Worm (Caenorhabditis elegans) whole organism, L3 larva: ENCODE data around the gene ugt-49.

Experiments used
- ceh-28 ChIP-seq: fragments of 150-350 bp; optimal IDR thresholded peaks from 2 replicates; lab custom pipeline; 2014; ENCODE audit warnings: missing biosample characterization, missing genetic modification reagents, missing genetic modification characterization
- daf-12 ChIP-seq: fragments of 150-350 bp; optimal IDR thresholded peaks from 2 replicates; lab custom pipeline; 2014; ENCODE audit warnings: missing biosample characterization, missing genetic modification reagents, missing genetic modification characterization
- egl-27 ChIP-seq: sonication (generic microtip); optimal IDR thresholded peaks from 4 replicates; lab custom pipeline; 2017; ENCODE audit warnings: missing biosample characterization, missing genetic modification reagents, missing genetic modification characterization
- elt-1 ChIP-seq: fragments of 150-350 bp; optimal IDR thresholded peaks from 2 replicates; lab custom pipeline; 2014; ENCODE audit warnings: missing biosample characterization, missing genetic modification characterization
- lin-15B ChIP-seq: fragments of 150-350 bp; optimal IDR thresholded peaks from 2 replicates; lab custom pipeline; 2014; ENCODE audit warnings: missing biosample characterization, missing genetic modification characterization
- mdl-1 ChIP-seq: fragments of 150-350 bp; optimal IDR thresholded peaks from 2 replicates; lab custom pipeline; 2014; ENCODE audit warnings: missing biosample characterization, missing genetic modification characterization
- nhr-11 ChIP-seq: fragments of 150-350 bp; optimal IDR thresholded peaks from 2 replicates; lab custom pipeline; 2014; ENCODE audit warnings: missing biosample characterization, missing genetic modification characterization
- nhr-25 ChIP-seq: sonication (generic microtip); optimal IDR thresholded peaks from 2 replicates; lab custom pipeline; 2017; ENCODE audit warnings: missing biosample characterization, missing genetic modification characterization
- nhr-28 ChIP-seq: fragments of 150-350 bp; optimal IDR thresholded peaks from 2 replicates; lab custom pipeline; 2014; ENCODE audit warnings: missing biosample characterization, missing genetic modification characterization
- nhr-43 ChIP-seq: sonication (generic microtip); optimal IDR thresholded peaks from 2 replicates; lab custom pipeline; 2016; ENCODE audit warnings: mild to moderate bottlenecking, missing genetic modification characterization, missing compliant biosample characterization; ENCODE audit not compliant: poor library complexity, severe bottlenecking
- nhr-76 ChIP-seq: fragments of 150-350 bp; sonication (generic microtip); optimal IDR thresholded peaks from 5 replicates; lab custom pipeline; 2014; ENCODE audit warnings: missing biosample characterization, missing genetic modification characterization
- snpc-4 ChIP-seq: fragments of 150-350 bp; optimal IDR thresholded peaks from 2 replicates; lab custom pipeline; 2014; ENCODE audit warnings: missing biosample characterization, missing genetic modification characterization
- unc-62 ChIP-seq: fragments of 150-350 bp; sonication (generic microtip); optimal IDR thresholded peaks from 4 replicates; lab custom pipeline; 2014; ENCODE audit warnings: missing biosample characterization, missing genetic modification reagents, missing genetic modification characterization

- no peak for TF ChIP-seq ceh-28 (tag; lab: Kevin White, UChicago)
- TF ChIP-seq mdl-1 (tag; lab: Kevin White, UChicago) = no peak
- TF ChIP-seq unc-62 (GFP tag; lab: Kevin White, UChicago) = no peak
- TF ChIP-seq nhr-28 (tag; lab: Kevin White, UChicago) = no peak
- TF ChIP-seq nhr-76 (tag; lab: Kevin White, UChicago) = no peak
- TF ChIP-seq elt-1 (tag; lab: Kevin White, UChicago) = no peak
- TF ChIP-seq nhr-11 = no peak
- TF ChIP-seq nhr-25 (tag; lab: Kevin White, UChicago) = no peak
- no peak for TF ChIP-seq snpc-4 (tag; lab: Kevin White, UChicago)
- no peak for TF ChIP-seq egl-27 (tag; lab: Kevin White, UChicago)
- no peak for TF ChIP-seq lin-15B (tag; lab: Kevin White, UChicago)
- TF ChIP-seq daf-12 (tag; lab: Kevin White, UChicago) = no peak
- TF ChIP-seq nhr-43 = no peak
Measured at ce11 chrV:10383950-10384349, 11.8 kb downstream of the ugt-49 start, which contains the start of gene spe-10.
